Worm (Caenorhabditis elegans): ENCODE data around the gene ciao-2B.
"Not testable (repeated sequence)": the region's sequence is repeated elsewhere in the genome, so short reads cannot be mapped to it uniquely, and the experiment has no call there.

Gene ciao-2B

ce11 chrIII:13402934-13403333, 36.4 kb downstream of the ciao-2B start, which contains the start of gene mig-18:
TSS of gene mig-18 (plus strand) at chrIII:13403234.
- TF ChIP-seq ceh-9 (tag; optimal IDR thresholded peaks at IDR 0.05) = no peak
- no peak for TF ChIP-seq sea-2 (GFP tag; optimal IDR thresholded peaks at IDR 0.05)
- no peak for TF ChIP-seq nhr-77 (tag; optimal IDR thresholded peaks at IDR 0.05)
- no peak for TF ChIP-seq lin-39 (tag; optimal IDR thresholded peaks at IDR 0.05)
- TF ChIP-seq elt-2 (tag; optimal IDR thresholded peaks at IDR 0.05) = no peak
- TF ChIP-seq lsy-12 (tag; optimal IDR thresholded peaks at IDR 0.05) = no peak
- TF ChIP-seq nhr-23 (tag; optimal IDR thresholded peaks at IDR 0.05) = no peak
- TF ChIP-seq fkh-10 (GFP tag; optimal IDR thresholded peaks at IDR 0.05) = no peak
- no peak for TF ChIP-seq ceh-28 (tag; optimal IDR thresholded peaks at IDR 0.05)
- TF ChIP-seq ztf-4 (tag; optimal IDR thresholded peaks at IDR 0.05) = no peak
- TF ChIP-seq skn-1 (tag; optimal IDR thresholded peaks at IDR 0.05) = no peak
- no peak for TF ChIP-seq nfya-1 (tag; optimal IDR thresholded peaks at IDR 0.05; ENCODE audit: insufficient read depth)
- no peak for TF ChIP-seq hmg-11 (tag; optimal IDR thresholded peaks at IDR 0.05)
- no peak for TF ChIP-seq nhr-12 (tag; optimal IDR thresholded peaks at IDR 0.05)
- TF ChIP-seq eor-1 (tag; optimal IDR thresholded peaks at IDR 0.05) = no peak

ce11 chrIII:13401673-13402258, 37.6 kb downstream of the ciao-2B start, which contains the start of the genes srlf-9 and srlf-10:
TSS of gene srlf-9 (minus strand) at chrIII:13401773.
TSS of gene srlf-10 (plus strand) at chrIII:13402208.
- TF ChIP-seq lsy-12 (tag; optimal IDR thresholded peaks at IDR 0.05); fkh-10 (GFP tag; optimal IDR thresholded peaks at IDR 0.05); elt-3 (tag; optimal IDR thresholded peaks at IDR 0.05): not testable (repeated sequence)

ce11 chrIII:13395262-13395661, 44.1 kb downstream of the ciao-2B start, which contains the start of gene F11F1.1:
TSS of gene F11F1.1 (plus strand) at chrIII:13395562.
- TF ChIP-seq nhr-23 (tag; optimal IDR thresholded peaks at IDR 0.05) = no peak
- no peak for TF ChIP-seq pqm-1 (tag; optimal IDR thresholded peaks at IDR 0.05)
- TF ChIP-seq skn-1 (tag; optimal IDR thresholded peaks at IDR 0.05) = no peak
- TF ChIP-seq mml-1 (tag; optimal IDR thresholded peaks at IDR 0.05) = no peak
- TF ChIP-seq nhr-11 (tag; optimal IDR thresholded peaks at IDR 0.05) = no peak
- no peak for TF ChIP-seq lin-39 (tag; optimal IDR thresholded peaks at IDR 0.05)
- no peak for TF ChIP-seq jun-1 (tag; optimal IDR thresholded peaks at IDR 0.05)

- no peak for TF ChIP-seq ceh-28 (tag; optimal IDR thresholded peaks at IDR 0.05)
- peak; percentile 33 for TF ChIP-seq nhr-25 (tag; optimal IDR thresholded peaks at IDR 0.05)
- TF ChIP-seq nhr-76 (tag; optimal IDR thresholded peaks at IDR 0.05) = no peak
- no peak for TF ChIP-seq skn-1 (tag; optimal IDR thresholded peaks at IDR 0.05)
- peak in 1 of 3 experiments; percentile 37 for TF ChIP-seq elt-3 (tag; optimal IDR thresholded peaks at IDR 0.05)
- no peak for TF ChIP-seq nhr-43 (tag; optimal IDR thresholded peaks at IDR 0.05; ENCODE audit: poor library complexity, severe bottlenecking)
Measured at ce11 chrIII:13393647-13394046, 45.7 kb downstream of the ciao-2B start, which contains the start of gene qdpr-1. TSS of gene qdpr-1 (plus strand) at chrIII:13393910.

- no peak for TF ChIP-seq elt-3 (tag; optimal IDR thresholded peaks at IDR 0.05)
Measured at ce11 chrIII:13393239-13393638, 46.1 kb downstream of the ciao-2B start, which contains the start of gene dnj-17. TSS of gene dnj-17 (minus strand) at chrIII:13393339.

ce11 chrIII:13390789-13391188, 48.6 kb downstream of the ciao-2B start:
- no peak for TF ChIP-seq mdl-1 (tag; optimal IDR thresholded peaks at IDR 0.05)
- TF ChIP-seq lin-39 (tag; optimal IDR thresholded peaks at IDR 0.05) = no peak
- no peak for TF ChIP-seq hmg-11 (tag; optimal IDR thresholded peaks at IDR 0.05)
- no peak for TF ChIP-seq nhr-23 (tag; optimal IDR thresholded peaks at IDR 0.05)
- TF ChIP-seq ceh-9 (tag; optimal IDR thresholded peaks at IDR 0.05) = no peak
- TF ChIP-seq nhr-43 (tag; optimal IDR thresholded peaks at IDR 0.05; ENCODE audit: poor library complexity, severe bottlenecking) = no peak
- no peak for TF ChIP-seq daf-12 (tag; optimal IDR thresholded peaks at IDR 0.05)
- TF ChIP-seq ZK546.5 (tag; optimal IDR thresholded peaks at IDR 0.05) = no peak
- no peak for TF ChIP-seq nhr-76 (tag; optimal IDR thresholded peaks at IDR 0.05)
- no peak for TF ChIP-seq jun-1 (tag; optimal IDR thresholded peaks at IDR 0.05)
- TF ChIP-seq lsy-12 (tag; optimal IDR thresholded peaks at IDR 0.05) = no peak
- TF ChIP-seq snpc-4 (tag; optimal IDR thresholded peaks at IDR 0.05) = no peak
- TF ChIP-seq nhr-11 (tag; optimal IDR thresholded peaks at IDR 0.05) = no peak
- TF ChIP-seq nhr-12 (tag; optimal IDR thresholded peaks at IDR 0.05) = no peak
- no peak for TF ChIP-seq sea-2 (GFP tag; optimal IDR thresholded peaks at IDR 0.05)
- TF ChIP-seq fos-1 (tag; optimal IDR thresholded peaks at IDR 0.05) = no peak
- no peak for TF ChIP-seq pqm-1 (tag; optimal IDR thresholded peaks at IDR 0.05)
- no peak for TF ChIP-seq zag-1 (tag; optimal IDR thresholded peaks at IDR 0.05)
- no peak for TF ChIP-seq nhr-25 (tag; optimal IDR thresholded peaks at IDR 0.05)
- no peak for TF ChIP-seq nhr-237 (tag; optimal IDR thresholded peaks at IDR 0.05)

Data from whole organism, L3 larva.